Fruit fly (Drosophila melanogaster) whole organism, adult: ENCODE results near the gene Mlc2.

Experiments used
- Clk ChIP-seq: fragments of 200-800 bp; sonication (Bioruptor generic); optimal IDR thresholded peaks from 2 replicates; lab custom pipeline; 2017; ENCODE audit warnings: missing biosample characterization, missing genetic modification characterization
- Crg-1 ChIP-seq: fragments of 200-800 bp; sonication (Bioruptor generic); optimal IDR thresholded peaks from 2 replicates; lab custom pipeline; 2016; ENCODE audit warnings: missing biosample characterization, missing genetic modification characterization
- bab1 ChIP-seq: fragments of 200-800 bp; sonication (Bioruptor generic); optimal IDR thresholded peaks from 3 replicates; lab custom pipeline; 2019; ENCODE audit warnings: missing biosample characterization, mild to moderate bottlenecking, missing genetic modification characterization, moderate library complexity
- cic ChIP-seq: fragments of 200-800 bp; sonication (Bioruptor generic); optimal IDR thresholded peaks from 2 replicates; lab custom pipeline; 2017; ENCODE audit warnings: missing biosample characterization, mild to moderate bottlenecking, missing genetic modification characterization, moderate library complexity
- kay ChIP-seq: fragments of 200-800 bp; sonication (Bioruptor generic); peaks from one replicate; lab custom pipeline; 2016; ENCODE audit warnings: missing biosample characterization, missing genetic modification characterization, borderline replicate concordance
- pad ChIP-seq: fragments of 200-800 bp; sonication (Bioruptor generic); optimal IDR thresholded peaks from 3 replicates; lab custom pipeline; 2017; ENCODE audit warnings: missing biosample characterization, missing genetic modification characterization, mild to moderate bottlenecking, moderate library complexity, missing genetic modification reagents
- tj ChIP-seq: fragments of 200-800 bp; sonication (Bioruptor generic); optimal IDR thresholded peaks from 3 replicates; lab custom pipeline; 2017; ENCODE audit warnings: missing biosample characterization, mild to moderate bottlenecking, missing genetic modification characterization, moderate library complexity

Mlc2 gene

dm6 chr3R:30123163-30123562 lies 51.2 kb downstream of the Mlc2 start, which contains the start of gene CG45072:
Gene CG45072 (minus strand): TSS chr3R:30123263.
- no peak for TF ChIP-seq pad (GFP tag; lab: Kevin White, UChicago)
- TF ChIP-seq Crg-1 (GFP tag; lab: Kevin White, UChicago) = no peak
- TF ChIP-seq tj = no peak

dm6 chr3R:30121731-30122130 lies 52.6 kb downstream of the Mlc2 start:
- TF ChIP-seq tj (no peak), kay (GFP tag; lab: Kevin White, UChicago) (peak; percentile 35), cic (GFP tag; lab: Kevin White, UChicago) (no peak), Clk (GFP tag; lab: Kevin White, UChicago) (no peak), bab1 (no peak)
